Worm (Caenorhabditis elegans) whole organism, L4 larva: ENCODE measurements around the gene dmsr-16.

Experiments used
- ZK546.5 ChIP-seq, 2 experiments: sonication (generic microtip); optimal IDR thresholded peaks; 2 replicates each; lab custom pipeline; 2017; ENCODE audit warnings: missing biosample characterization in 2 of 2, missing genetic modification characterization in 2 of 2
- daf-8 ChIP-seq: fragments of 200-800 bp; sonication (Bioruptor generic); IDR thresholded peaks from 2 replicates; pipeline ENCODE4 v1.3.6; 2022; ENCODE audit warnings: missing genetic modification characterization, missing compliant biosample characterization
- dmd-8 ChIP-seq: fragments of 200-800 bp; sonication (Bioruptor generic); IDR thresholded peaks from 2 replicates; pipeline ENCODE4 v1.3.6; 2022; ENCODE audit warnings: missing genetic modification characterization, missing compliant biosample characterization
- hlh-30 ChIP-seq: sonication (generic microtip); optimal IDR thresholded peaks from 2 replicates; lab custom pipeline; 2017; ENCODE audit warnings: antibody characterized with exemption, mild to moderate bottlenecking, missing genetic modification characterization, missing compliant biosample characterization; ENCODE audit not compliant: insufficient read depth
- nhr-11 ChIP-seq: fragments of 150-350 bp; optimal IDR thresholded peaks from 2 replicates; lab custom pipeline; 2014; ENCODE audit warnings: missing biosample characterization, missing genetic modification characterization
- skn-1 ChIP-seq: fragments of 150-350 bp; optimal IDR thresholded peaks from 2 replicates; lab custom pipeline; 2014; ENCODE audit warnings: missing biosample characterization, missing genetic modification characterization
- spr-3 ChIP-seq: fragments of 200-800 bp; sonication (Bioruptor generic); optimal IDR thresholded peaks from 2 replicates; lab custom pipeline; 2018; ENCODE audit warnings: mild to moderate bottlenecking, missing genetic modification characterization, missing compliant biosample characterization
- unc-62 ChIP-seq, 3 experiments: fragments of 150-350 bp in 1 of 3; sonication (generic microtip); optimal IDR thresholded peaks in 2 of 3; peaks in 1 of 3; 1 replicate in 1 of 3; 2 replicates in 2 of 3; lab custom pipeline; 2014 to 2017; ENCODE audit warnings: missing biosample characterization in 3 of 3, missing genetic modification characterization in 3 of 3, missing genetic modification reagents in 3 of 3, missing genotype in 1 of 3
- ztf-11 ChIP-seq: fragments of 150-350 bp; optimal IDR thresholded peaks from 2 replicates; lab custom pipeline; 2014; ENCODE audit warnings: missing biosample characterization, missing genetic modification characterization
- ztf-7 ChIP-seq: fragments of 150-350 bp; optimal IDR thresholded peaks from 2 replicates; lab custom pipeline; 2014; ENCODE audit warnings: missing biosample characterization, missing genetic modification characterization

- TF ChIP-seq spr-3 (GFP tag; lab: Kevin White, UChicago) = no peak
- no peak for TF ChIP-seq nhr-11 (tag; lab: Kevin White, UChicago)
- TF ChIP-seq dmd-8 (GFP tag; lab: Robert Waterston, UW) = no peak
- no peak for TF ChIP-seq ZK546.5 (tag; optimal IDR thresholded peaks at IDR 0.05; lab: Kevin White, UChicago)
- TF ChIP-seq skn-1 (tag; lab: Kevin White, UChicago) = no peak
- TF ChIP-seq hlh-30 (tag; lab: Kevin White, UChicago) = no peak
- no peak for TF ChIP-seq ztf-11 (tag; lab: Kevin White, UChicago)
- TF ChIP-seq unc-62 (GFP tag; optimal IDR thresholded peaks at IDR 0.05 in 1 of 2; lab: Kevin White, UChicago) = no peak
- no peak for TF ChIP-seq unc-62 (tag; optimal IDR thresholded peaks at IDR 0.05; lab: Kevin White, UChicago)
- no peak for TF ChIP-seq daf-8
- TF ChIP-seq ztf-7 (tag; lab: Kevin White, UChicago) = no peak
Measured at ce11 chrV:6842437-6842836, 33.6 kb upstream of the dmsr-16 start, which contains the start of gene T15B7.1.
